Fruit fly (Drosophila melanogaster) whole organism, embryonic: ENCODE results near the gene Dhc62B.

Source experiments
- CG1529 ChIP-seq: fragments of 200-800 bp; sonication (Bioruptor generic); optimal IDR thresholded peaks from 3 replicates; lab custom pipeline; 2018; ENCODE audit warnings: missing biosample characterization, missing genetic modification characterization
- gfzf ChIP-seq: fragments of 200-800 bp; sonication (Bioruptor generic); optimal IDR thresholded peaks from 2 replicates; lab custom pipeline; 2016; ENCODE audit warnings: missing biosample characterization, mild to moderate bottlenecking, missing genetic modification characterization, moderate library complexity
- sc ChIP-seq, 3 experiments: fragments of >200 bp in 2 of 3; fragments of 200-800 bp in 1 of 3; sonication (Bioruptor generic) in 1 of 3; optimal IDR thresholded peaks; 2 replicates in 2 of 3; 3 replicates in 1 of 3; lab custom pipeline; 2017; ENCODE audit warnings: mild to moderate bottlenecking in 1 of 3, missing biosample characterization in 1 of 3, missing genetic modification characterization in 1 of 3, missing genetic modification reagents in 1 of 3

dm6 chr3L:1808631-1809030 is 37.1 kb upstream of the Dhc62B start:
- no peak for TF ChIP-seq sc (optimal IDR thresholded peaks at IDR 0.05; lab: Kevin White, UChicago)
- no peak for TF ChIP-seq sc (GFP tag; optimal IDR thresholded peaks at IDR 0.05; lab: Kevin White, UChicago)
- TF ChIP-seq gfzf (GFP tag; lab: Kevin White, UChicago), result peak; percentile 14
- peak; percentile 63 for TF ChIP-seq CG1529
